Worm (Caenorhabditis elegans) whole organism, L3 larva: ENCODE data around the gene W06G6.17.

ENCODE experiments used
- fkh-10 ChIP-seq: sonication (generic microtip); optimal IDR thresholded peaks from 2 replicates; lab custom pipeline; 2017; ENCODE audit warnings: missing biosample characterization, missing genetic modification reagents, missing genetic modification characterization
- fos-1 ChIP-seq: fragments of 150-350 bp; optimal IDR thresholded peaks from 2 replicates; lab custom pipeline; 2014; ENCODE audit warnings: missing biosample characterization, missing genetic modification characterization
- lsy-12 ChIP-seq: sonication (generic microtip); optimal IDR thresholded peaks from 2 replicates; lab custom pipeline; 2016; ENCODE audit warnings: mild to moderate bottlenecking, missing genetic modification characterization, missing compliant biosample characterization
- nfya-1 ChIP-seq: sonication (generic microtip); optimal IDR thresholded peaks from 2 replicates; lab custom pipeline; 2017; ENCODE audit warnings: missing genetic modification characterization, mild to moderate bottlenecking, missing compliant biosample characterization, antibody characterized with exemption, moderate library complexity; ENCODE audit not compliant: insufficient read depth
- nhr-77 ChIP-seq: fragments of 150-350 bp; optimal IDR thresholded peaks from 2 replicates; lab custom pipeline; 2014; ENCODE audit warnings: missing biosample characterization, missing genetic modification characterization
- pha-4 ChIP-seq: fragments of 150-350 bp; optimal IDR thresholded peaks from 2 replicates; lab custom pipeline; 2014; ENCODE audit warnings: missing biosample characterization, missing genetic modification reagents, missing genetic modification characterization
- snpc-4 ChIP-seq: fragments of 150-350 bp; optimal IDR thresholded peaks from 2 replicates; lab custom pipeline; 2014; ENCODE audit warnings: missing biosample characterization, missing genetic modification characterization

DNA sequence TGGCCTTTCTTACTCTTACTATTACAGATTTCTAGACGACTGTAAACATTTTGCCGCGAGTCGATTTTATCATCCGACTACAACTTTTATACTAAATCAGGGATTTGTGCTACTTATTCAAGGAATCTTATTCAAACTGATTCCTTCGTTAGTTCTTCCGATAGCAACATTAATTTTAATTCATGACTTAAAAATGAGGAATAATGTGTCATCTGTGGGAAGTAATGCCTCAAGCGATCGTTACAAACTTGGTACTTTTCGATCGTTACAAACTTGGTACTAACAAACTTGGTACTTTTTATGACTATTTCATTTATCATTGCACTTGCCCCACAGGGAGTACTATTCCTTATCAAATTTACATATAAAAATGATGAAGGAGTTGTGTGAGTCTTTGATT, 27.6 kb downstream of the W06G6.17 start, which contains the start of gene Y70C5A.4:
- TF ChIP-seq fos-1 (tag; lab: Kevin White, UChicago) (no peak), nfya-1 (tag; lab: Kevin White, UChicago) (no peak), snpc-4 (no peak), nhr-77 (tag; lab: Kevin White, UChicago) (no peak), pha-4 (tag; lab: Kevin White, UChicago) (no peak), fkh-10 (GFP tag; lab: Kevin White, UChicago) (no peak), lsy-12 (tag; lab: Kevin White, UChicago) (no peak)
